Fruit fly (Drosophila melanogaster) whole organism, adult: ENCODE results near the gene zf30C.

Experiments
- CG11617 ChIP-seq: fragments of 200-800 bp; sonication (Bioruptor generic); optimal IDR thresholded peaks from 2 replicates; lab custom pipeline; 2017; ENCODE audit warnings: mild to moderate bottlenecking, missing biosample characterization, missing genetic modification reagents, missing genetic modification characterization
- CG12768 ChIP-seq: fragments of 200-800 bp; sonication (Bioruptor generic); optimal IDR thresholded peaks from 2 replicates; lab custom pipeline; 2017; ENCODE audit warnings: missing biosample characterization, missing genetic modification characterization, mild to moderate bottlenecking, moderate library complexity, missing genetic modification reagents
- CG14711 ChIP-seq: fragments of 200-800 bp; sonication (Bioruptor generic); optimal IDR thresholded peaks from 2 replicates; lab custom pipeline; 2018; ENCODE audit warnings: missing biosample characterization, mild to moderate bottlenecking, missing genetic modification characterization, moderate library complexity
- CG33017 ChIP-seq: fragments of 200-800 bp; sonication (Bioruptor generic); optimal IDR thresholded peaks from 2 replicates; lab custom pipeline; 2018; ENCODE audit warnings: missing biosample characterization, mild to moderate bottlenecking, missing genetic modification characterization, moderate library complexity
- Clk ChIP-seq: fragments of 200-800 bp; sonication (Bioruptor generic); optimal IDR thresholded peaks from 2 replicates; lab custom pipeline; 2017; ENCODE audit warnings: missing biosample characterization, missing genetic modification characterization
- Crg-1 ChIP-seq: fragments of 200-800 bp; sonication (Bioruptor generic); optimal IDR thresholded peaks from 2 replicates; lab custom pipeline; 2016; ENCODE audit warnings: missing biosample characterization, missing genetic modification characterization
- kay ChIP-seq: fragments of 200-800 bp; sonication (Bioruptor generic); peaks from one replicate; lab custom pipeline; 2016; ENCODE audit warnings: missing biosample characterization, missing genetic modification characterization, borderline replicate concordance
- tj ChIP-seq: fragments of 200-800 bp; sonication (Bioruptor generic); optimal IDR thresholded peaks from 3 replicates; lab custom pipeline; 2017; ENCODE audit warnings: missing biosample characterization, mild to moderate bottlenecking, missing genetic modification characterization, moderate library complexity
- toe ChIP-seq: fragments of 200-800 bp; sonication (Bioruptor generic); optimal IDR thresholded peaks from 2 replicates; lab custom pipeline; 2016; ENCODE audit warnings: missing biosample characterization, missing genetic modification characterization

- no peak for TF ChIP-seq Clk (GFP tag; lab: Kevin White, UChicago)
- TF ChIP-seq tj (GFP tag; lab: Kevin White, UChicago): no peak
- no peak for TF ChIP-seq CG14711 (tag; lab: Kevin White, UChicago)
- no peak for TF ChIP-seq toe
- no peak for TF ChIP-seq Crg-1 (GFP tag; lab: Kevin White, UChicago)
- TF ChIP-seq CG12768 (GFP tag; lab: Kevin White, UChicago): no peak
- no peak for TF ChIP-seq CG33017
- no peak for TF ChIP-seq kay (GFP tag; lab: Kevin White, UChicago)
- no peak for TF ChIP-seq CG11617 (GFP tag; lab: Kevin White, UChicago)
Observed at dm6 chr2L:9743823-9744222, 14.3 kb upstream of the zf30C start.
